Worm (Caenorhabditis elegans): ENCODE data around the gene Y53F4B.27.

Gene Y53F4B.27

DNA sequence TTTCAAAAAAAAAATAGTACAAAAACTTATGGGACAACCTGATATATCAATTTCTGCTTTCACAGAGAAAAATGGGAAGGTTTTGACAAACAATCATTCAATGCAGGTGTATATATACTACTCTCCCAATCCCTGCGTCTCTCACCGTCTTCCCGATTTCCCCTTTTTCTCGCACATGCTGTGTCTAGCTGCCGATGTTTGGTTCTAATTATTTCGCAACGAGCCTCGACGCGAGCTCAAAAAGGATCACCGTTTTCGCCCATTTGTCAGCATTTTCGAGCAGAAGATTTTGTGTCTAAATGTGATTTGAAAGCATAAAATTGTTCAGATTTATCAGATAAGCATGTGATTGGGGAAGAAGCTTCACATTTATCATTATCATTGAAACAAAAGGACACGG lies 27.5 kb downstream of the Y53F4B.27 start:
- TF ChIP-seq lim-6 (tag; optimal IDR thresholded peaks at IDR 0.05) (no peak), ceh-30 (tag; optimal IDR thresholded peaks at IDR 0.05) (no peak), dve-1 (tag; optimal IDR thresholded peaks at IDR 0.05) (no peak), ceh-9 (tag; optimal IDR thresholded peaks at IDR 0.05) (no peak), ceh-34 (tag; optimal IDR thresholded peaks at IDR 0.05) (no peak), ceh-6 (GFP tag; optimal IDR thresholded peaks at IDR 0.05) (no peak), T23F11.4 (GFP tag; optimal IDR thresholded peaks at IDR 0.05) (no peak), madf-2 (tag; optimal IDR thresholded peaks at IDR 0.05) (no peak), hlh-30 (tag; optimal IDR thresholded peaks at IDR 0.05; ENCODE audit: insufficient read depth) (no peak), ceh-48 (tag; optimal IDR thresholded peaks at IDR 0.05) (no peak), pha-4 (tag; optimal IDR thresholded peaks at IDR 0.05) (no peak), hlh-15 (tag; optimal IDR thresholded peaks at IDR 0.05) (no peak), mec-3 (tag; optimal IDR thresholded peaks at IDR 0.05; ENCODE audit: borderline replicate concordance) (no peak), hlh-8 (tag; optimal IDR thresholded peaks at IDR 0.05) (no peak), ahr-1 (tag; optimal IDR thresholded peaks at IDR 0.05) (no peak), ets-4 (tag; optimal IDR thresholded peaks at IDR 0.05) (no peak), ztf-16 (tag; optimal IDR thresholded peaks at IDR 0.05) (no peak)

DNA sequence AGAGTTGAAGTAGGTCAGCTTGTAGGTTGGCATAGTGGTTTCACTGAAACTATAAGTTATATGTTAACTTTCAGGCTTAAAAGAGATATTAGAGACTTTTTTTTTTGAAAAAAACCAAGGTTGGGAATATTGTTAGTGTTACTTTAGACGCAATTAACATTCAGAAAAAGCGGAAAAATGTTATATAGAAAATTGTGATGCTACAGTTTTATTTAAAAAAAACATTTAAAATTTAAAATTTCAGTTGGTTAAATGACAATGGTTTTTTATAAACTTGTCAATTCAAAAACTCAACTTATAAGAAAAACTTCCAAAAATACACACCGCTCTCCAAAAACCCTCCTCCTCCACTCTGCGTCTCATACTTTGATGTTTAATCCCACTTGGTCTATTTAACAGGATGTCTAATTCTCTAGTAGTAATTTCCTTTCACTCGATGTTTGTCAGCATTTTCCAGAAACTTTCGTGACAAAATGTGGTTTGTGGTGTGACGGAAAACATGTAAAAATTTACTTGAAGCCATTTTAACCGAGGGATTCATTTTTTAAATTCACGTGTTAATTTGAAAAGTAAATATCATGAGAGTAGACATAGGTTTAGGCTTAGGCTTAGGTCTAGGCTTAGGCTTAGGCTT lies 29.3 kb downstream of the Y53F4B.27 start, which contains the start of gene gst-31:
gst-31 (minus strand) TSS at position 51 of the 634 bp plus-strand sequence.
- TF ChIP-seq ceh-14 (tag; optimal IDR thresholded peaks at IDR 0.05) (no peak), dve-1 (tag; optimal IDR thresholded peaks at IDR 0.05) (no peak), unc-86 (tag; optimal IDR thresholded peaks at IDR 0.05) (no peak), unc-55 (GFP tag; optimal IDR thresholded peaks at IDR 0.05) (no peak), syd-9 (tag; optimal IDR thresholded peaks at IDR 0.05) (no peak), ttx-3 (tag; optimal IDR thresholded peaks at IDR 0.05) (no peak)

- TF ChIP-seq lim-6 (tag; optimal IDR thresholded peaks at IDR 0.05) (no peak), ets-4 (tag; optimal IDR thresholded peaks at IDR 0.05) (no peak), npax-4 (tag; optimal IDR thresholded peaks at IDR 0.05) (no peak), C38D4.7 (GFP tag; optimal IDR thresholded peaks at IDR 0.05) (no peak), Y22D7AL.16 (tag; optimal IDR thresholded peaks at IDR 0.05) (no peak), ceh-45 (GFP tag; IDR thresholded peaks at IDR 0.05) (no peak), pqm-1 (tag; optimal IDR thresholded peaks at IDR 0.05) (no peak), hlh-8 (tag; optimal IDR thresholded peaks at IDR 0.05) (no peak), sox-4 (tag; optimal IDR thresholded peaks at IDR 0.05) (no peak), hlh-30 (tag; optimal IDR thresholded peaks at IDR 0.05; ENCODE audit: insufficient read depth) (no peak), fkh-6 (tag; optimal IDR thresholded peaks at IDR 0.05) (no peak), syd-9 (tag; optimal IDR thresholded peaks at IDR 0.05) (no peak)
These were observed 29.9 kb downstream of the Y53F4B.27 start, which contains the start of gene Y53F4B.36 for ce11 chrII:15175643-15176042. TSS of gene Y53F4B.36 (plus strand) at chrII:15175943.

- TF ChIP-seq K02D7.2 (tag; optimal IDR thresholded peaks at IDR 0.05): no peak
- no peak for TF ChIP-seq hlh-30 (tag; optimal IDR thresholded peaks at IDR 0.05; ENCODE audit: insufficient read depth)
- TF ChIP-seq pqm-1 (tag; optimal IDR thresholded peaks at IDR 0.05): no peak
- no peak for TF ChIP-seq ets-4 (tag; optimal IDR thresholded peaks at IDR 0.05)
- no peak for TF ChIP-seq madf-2 (tag; optimal IDR thresholded peaks at IDR 0.05)
- no peak for TF ChIP-seq pax-1 (tag; optimal IDR thresholded peaks at IDR 0.05)
- TF ChIP-seq ttx-3 (tag; optimal IDR thresholded peaks at IDR 0.05): no peak
- no peak for TF ChIP-seq ref-2 (tag; optimal IDR thresholded peaks at IDR 0.05)
- TF ChIP-seq odd-2 (tag; optimal IDR thresholded peaks at IDR 0.05): no peak
- TF ChIP-seq fkh-10 (GFP tag; optimal IDR thresholded peaks at IDR 0.05): no peak
- no peak for TF ChIP-seq fkh-6 (tag; optimal IDR thresholded peaks at IDR 0.05)
- TF ChIP-seq unc-86 (tag; optimal IDR thresholded peaks at IDR 0.05): no peak
- no peak for TF ChIP-seq syd-9 (tag; optimal IDR thresholded peaks at IDR 0.05)
- no peak for TF ChIP-seq zip-5 (tag; optimal IDR thresholded peaks at IDR 0.05)
- no peak for TF ChIP-seq ceh-24 (tag; optimal IDR thresholded peaks at IDR 0.05)
- TF ChIP-seq lim-6 (tag; optimal IDR thresholded peaks at IDR 0.05): no peak
- no peak for TF ChIP-seq sox-4 (tag; optimal IDR thresholded peaks at IDR 0.05)
- TF ChIP-seq hlh-15 (tag; optimal IDR thresholded peaks at IDR 0.05): no peak
- TF ChIP-seq ceh-45 (GFP tag; IDR thresholded peaks at IDR 0.05): no peak
These were observed 32.8 kb downstream of the Y53F4B.27 start, which contains the start of gene gst-32 for ce11 chrII:15178494-15178893. TSS of gene gst-32 (minus strand) at chrII:15178594.
